Worm (Caenorhabditis elegans) whole organism, early embryonic: ENCODE measurements around the gene lido-8.

Experiments
- B0310.2 ChIP-seq: sonication (generic microtip); optimal IDR thresholded peaks from 2 replicates; lab custom pipeline; 2016; ENCODE audit warnings: mild to moderate bottlenecking, missing genetic modification characterization, missing compliant biosample characterization
- F13C5.2 ChIP-seq: sonication (generic microtip); optimal IDR thresholded peaks from 2 replicates; lab custom pipeline; 2017; ENCODE audit warnings: mild to moderate bottlenecking, missing genetic modification characterization, inconsistent platforms, missing compliant biosample characterization
- aly-1 ChIP-seq: sonication (generic microtip); optimal IDR thresholded peaks from 2 replicates; lab custom pipeline; 2016; ENCODE audit warnings: missing genetic modification characterization, missing compliant biosample characterization
- ama-1 ChIP-seq: fragments of 150-350 bp; optimal IDR thresholded peaks from 2 replicates; lab custom pipeline; 2014
- ceh-36 ChIP-seq: sonication (generic microtip); optimal IDR thresholded peaks from 2 replicates; lab custom pipeline; 2016; ENCODE audit warnings: missing genetic modification characterization, inconsistent platforms, missing compliant biosample characterization
- ets-7 ChIP-seq: sonication (generic microtip); optimal IDR thresholded peaks from 2 replicates; lab custom pipeline; 2016; ENCODE audit warnings: missing genotype, missing genetic modification characterization, missing compliant biosample characterization
- hmbx-1 ChIP-seq: sonication (generic microtip); optimal IDR thresholded peaks from 2 replicates; lab custom pipeline; 2016; ENCODE audit warnings: mild to moderate bottlenecking, missing genetic modification characterization, missing compliant biosample characterization
- hnd-1 ChIP-seq: sonication (generic microtip); optimal IDR thresholded peaks from 2 replicates; lab custom pipeline; 2016; ENCODE audit warnings: missing genetic modification characterization, missing compliant biosample characterization
- pes-1 ChIP-seq: fragments of 200-800 bp; sonication (Bioruptor generic); IDR thresholded peaks from 2 replicates; pipeline ENCODE4 v1.3.6; 2022; ENCODE audit warnings: missing genetic modification reagents, missing genetic modification characterization, missing compliant biosample characterization
- scrt-1 ChIP-seq: fragments of 200-800 bp; sonication (Bioruptor generic); IDR thresholded peaks from 2 replicates; pipeline ENCODE4 v1.3.6; 2022; ENCODE audit warnings: missing genetic modification characterization, missing compliant biosample characterization
- sea-1 ChIP-seq: fragments of 200-800 bp; sonication (Bioruptor generic); conservative IDR thresholded peaks from 2 replicates; pipeline ENCODE4 v1.3.6; 2022; ENCODE audit warnings: missing genetic modification characterization, missing compliant biosample characterization
- tbx-37 ChIP-seq: fragments of 200-800 bp; sonication (Bioruptor generic); conservative IDR thresholded peaks from 2 replicates; pipeline ENCODE4 v1.3.6; 2022; ENCODE audit warnings: missing genetic modification reagents, missing genetic modification characterization, missing compliant biosample characterization
- tra-4 ChIP-seq: sonication (generic microtip); optimal IDR thresholded peaks from 2 replicates; lab custom pipeline; 2017; ENCODE audit warnings: missing genetic modification characterization, missing compliant biosample characterization

ce11 chrII:3014196-3014849, 17.5 kb downstream of the lido-8 start, which contains the start of gene C41H7.2:
- TF ChIP-seq B0310.2 (tag; lab: Kevin White, UChicago) = no peak
- TF ChIP-seq hmbx-1 = no peak
- no peak for TF ChIP-seq ama-1 (lab: Kevin White, UChicago)
- TF ChIP-seq sea-1 (GFP tag; lab: Robert Waterston, UW) = no peak
- TF ChIP-seq tbx-37 (GFP tag; lab: Robert Waterston, UW) = no peak
- no peak for TF ChIP-seq aly-1
- TF ChIP-seq ceh-36 (tag; lab: Kevin White, UChicago) = no peak
- TF ChIP-seq F13C5.2 (tag; lab: Kevin White, UChicago) = no peak
- TF ChIP-seq pes-1 = no peak
- no peak for TF ChIP-seq tra-4 (tag; lab: Kevin White, UChicago)
- no peak for TF ChIP-seq scrt-1 (GFP tag; lab: Robert Waterston, UW)
- no peak for TF ChIP-seq hnd-1 (tag; lab: Kevin White, UChicago)
- TF ChIP-seq ets-7 (tag; lab: Kevin White, UChicago) = no peak
